Fruit fly (Drosophila melanogaster) whole organism, embryonic: ENCODE measurements around the gene da.

ENCODE experiments used
- CG10321 ChIP-seq: fragments of 200-800 bp; sonication (Bioruptor generic); IDR thresholded peaks from 2 replicates; pipeline ENCODE4 v1.3.6; 2022; ENCODE audit warnings: missing biosample characterization, missing genetic modification characterization
- CG11696 ChIP-seq: fragments of 200-800 bp; sonication (Bioruptor generic); IDR thresholded peaks from 2 replicates; pipeline ENCODE4 v1.3.6; 2022; ENCODE audit warnings: missing biosample characterization, missing genetic modification characterization
- CG12299 ChIP-seq: fragments of 200-800 bp; sonication (Bioruptor generic); optimal IDR thresholded peaks from 2 replicates; lab custom pipeline; 2018; ENCODE audit warnings: missing biosample characterization, mild to moderate bottlenecking, missing genetic modification characterization
- CG13424 ChIP-seq: fragments of 200-800 bp; sonication (Bioruptor generic); optimal IDR thresholded peaks from 2 replicates; lab custom pipeline; 2019; ENCODE audit warnings: missing biosample characterization, mild to moderate bottlenecking, missing genetic modification characterization, moderate library complexity
- CG15011 ChIP-seq: fragments of 200-800 bp; sonication (Bioruptor generic); optimal IDR thresholded peaks from 3 replicates; lab custom pipeline; 2018; ENCODE audit warnings: missing biosample characterization, mild to moderate bottlenecking, missing genetic modification characterization
- CG1603 ChIP-seq: fragments of 200-800 bp; sonication (Bioruptor generic); optimal IDR thresholded peaks from 2 replicates; lab custom pipeline; 2019; ENCODE audit warnings: missing biosample characterization, mild to moderate bottlenecking, missing genetic modification characterization, moderate library complexity
- CG17359 ChIP-seq: fragments of 200-800 bp; sonication (Bioruptor generic); optimal IDR thresholded peaks from 3 replicates; lab custom pipeline; 2018; ENCODE audit warnings: missing biosample characterization, mild to moderate bottlenecking, missing genetic modification characterization, moderate library complexity
- CG17385 ChIP-seq: fragments of 200-800 bp; sonication (Bioruptor generic); optimal IDR thresholded peaks from 3 replicates; lab custom pipeline; 2018; ENCODE audit warnings: missing biosample characterization, mild to moderate bottlenecking, missing genetic modification characterization
- CG1792 ChIP-seq: fragments of 200-800 bp; sonication (Bioruptor generic); optimal IDR thresholded peaks from 2 replicates; lab custom pipeline; 2016; ENCODE audit warnings: missing biosample characterization, missing genetic modification characterization
- CG2875 ChIP-seq: fragments of 200-800 bp; sonication (Bioruptor generic); optimal IDR thresholded peaks from 2 replicates; lab custom pipeline; 2017; ENCODE audit warnings: missing biosample characterization, mild to moderate bottlenecking, missing genetic modification characterization, missing genetic modification reagents
- CG30020 ChIP-seq: fragments of 200-800 bp; optimal IDR thresholded peaks from 2 replicates; lab custom pipeline; 2019; ENCODE audit warnings: missing biosample characterization, mild to moderate bottlenecking, missing genetic modification characterization, moderate library complexity
- CG30403 ChIP-seq: fragments of 200-800 bp; sonication (Bioruptor generic); optimal IDR thresholded peaks from 3 replicates; lab custom pipeline; 2016; ENCODE audit warnings: missing biosample characterization, missing genetic modification characterization
- CG30431 ChIP-seq: fragments of 200-800 bp; sonication (Bioruptor generic); optimal IDR thresholded peaks from 2 replicates; lab custom pipeline; 2017; ENCODE audit warnings: missing biosample characterization, missing genetic modification characterization
- CG31224 ChIP-seq: fragments of 200-800 bp; sonication (Bioruptor generic); IDR thresholded peaks from 2 replicates; pipeline ENCODE4 v1.3.6; 2022; ENCODE audit warnings: missing biosample characterization, missing genetic modification characterization
- CG3281 ChIP-seq: fragments of 200-800 bp; sonication (Bioruptor generic); optimal IDR thresholded peaks from 3 replicates; lab custom pipeline; 2017; ENCODE audit warnings: missing biosample characterization, mild to moderate bottlenecking, missing genetic modification characterization
- CG4360 ChIP-seq: fragments of 200-800 bp; sonication (Bioruptor generic); IDR thresholded peaks from 2 replicates; pipeline ENCODE4 v1.3.6; 2022; ENCODE audit warnings: missing biosample characterization, missing genetic modification characterization
- CG5953 ChIP-seq: fragments of 200-800 bp; sonication (Bioruptor generic); IDR thresholded peaks from 2 replicates; pipeline ENCODE4 v1.3.6; 2022; ENCODE audit warnings: missing biosample characterization, missing genetic modification characterization
- CG6175 ChIP-seq: fragments of 200-800 bp; sonication (Bioruptor generic); IDR thresholded peaks from 3 replicates; pipeline ENCODE4 v1.3.6; 2022; ENCODE audit warnings: missing biosample characterization, missing genetic modification characterization
- CG6854 ChIP-seq: fragments of 200-800 bp; sonication (Bioruptor generic); optimal IDR thresholded peaks from 3 replicates; lab custom pipeline; 2017; ENCODE audit warnings: missing biosample characterization, mild to moderate bottlenecking, missing genetic modification characterization
- CG7786 ChIP-seq: fragments of 200-800 bp; sonication (Bioruptor generic); optimal IDR thresholded peaks from 2 replicates; lab custom pipeline; 2016; ENCODE audit warnings: missing biosample characterization, missing genetic modification characterization
- CG7987 ChIP-seq: fragments of 200-800 bp; sonication (Bioruptor generic); optimal IDR thresholded peaks from 2 replicates; lab custom pipeline; 2018; ENCODE audit warnings: missing biosample characterization, mild to moderate bottlenecking, missing genetic modification characterization, moderate library complexity
- CG8924 ChIP-seq: fragments of 200-800 bp; optimal IDR thresholded peaks from 3 replicates; lab custom pipeline; 2019; ENCODE audit warnings: missing biosample characterization, mild to moderate bottlenecking, missing genetic modification characterization, moderate library complexity
- Chrac-16 ChIP-seq: fragments of 200-800 bp; sonication (Bioruptor generic); optimal IDR thresholded peaks from 3 replicates; lab custom pipeline; 2016; ENCODE audit warnings: missing biosample characterization, missing genetic modification characterization
- CrebB ChIP-seq: fragments of 200-800 bp; sonication (Bioruptor generic); optimal IDR thresholded peaks from 3 replicates; lab custom pipeline; 2018; ENCODE audit warnings: missing biosample characterization, mild to moderate bottlenecking, missing genetic modification characterization
- Dip2 ChIP-seq: fragments of 200-800 bp; sonication (Bioruptor generic); IDR thresholded peaks from 2 replicates; pipeline ENCODE4 v1.3.6; 2022; ENCODE audit warnings: missing biosample characterization, missing genetic modification characterization
- Ets65A ChIP-seq: fragments of 200-800 bp; sonication (Bioruptor generic); peaks from one replicate; lab custom pipeline; 2016; ENCODE audit warnings: missing biosample characterization, missing genetic modification characterization
- Fer3 ChIP-seq: fragments of 200-800 bp; sonication (Bioruptor generic); optimal IDR thresholded peaks from 2 replicates; lab custom pipeline; 2018; ENCODE audit warnings: missing biosample characterization, mild to moderate bottlenecking, missing genetic modification characterization, moderate library complexity
- HLH3B ChIP-seq: fragments of 200-800 bp; sonication (Bioruptor generic); IDR thresholded peaks from 2 replicates; pipeline ENCODE4 v1.3.6; 2022; ENCODE audit warnings: missing biosample characterization, missing genetic modification characterization
- Lpt ChIP-seq: fragments of >200 bp; optimal IDR thresholded peaks from 2 replicates; lab custom pipeline; 2018; ENCODE audit warnings: missing biosample characterization, missing genetic modification characterization
- Meics ChIP-seq: fragments of 200-800 bp; sonication (Bioruptor generic); optimal IDR thresholded peaks from 2 replicates; lab custom pipeline; 2017; ENCODE audit warnings: missing biosample characterization, mild to moderate bottlenecking, missing genetic modification characterization
- NK7.1 ChIP-seq: fragments of 200-800 bp; sonication (Bioruptor generic); optimal IDR thresholded peaks from 3 replicates; lab custom pipeline; 2016; ENCODE audit warnings: missing biosample characterization, missing genetic modification characterization
- NfI ChIP-seq: fragments of 200-800 bp; sonication (Bioruptor generic); optimal IDR thresholded peaks from 3 replicates; lab custom pipeline; 2018; ENCODE audit warnings: missing biosample characterization, mild to moderate bottlenecking, missing genetic modification characterization, moderate library complexity
- Pdp1 ChIP-seq, 2 experiments: fragments of 200-800 bp; sonication (Bioruptor generic); optimal IDR thresholded peaks; 3 replicates each; lab custom pipeline; 2016; ENCODE audit warnings: missing biosample characterization in 2 of 2, missing genetic modification characterization in 2 of 2, mild to moderate bottlenecking in 1 of 2, moderate library complexity in 1 of 2
- Xbp1 ChIP-seq: fragments of 200-800 bp; sonication (Bioruptor generic); optimal IDR thresholded peaks from 3 replicates; lab custom pipeline; 2016; ENCODE audit warnings: missing biosample characterization, mild to moderate bottlenecking, missing genetic modification characterization
- ara ChIP-seq: fragments of 200-800 bp; sonication (Bioruptor generic); IDR thresholded peaks from 2 replicates; pipeline ENCODE4 v1.3.6; 2022; ENCODE audit warnings: missing biosample characterization, missing genetic modification characterization
- bab2 ChIP-seq: fragments of 200-800 bp; sonication (Bioruptor generic); optimal IDR thresholded peaks from 2 replicates; lab custom pipeline; 2016; ENCODE audit warnings: missing biosample characterization, missing genetic modification characterization
- bigmax ChIP-seq: fragments of 200-800 bp; sonication (Bioruptor generic); optimal IDR thresholded peaks from 2 replicates; lab custom pipeline; 2018; ENCODE audit warnings: missing biosample characterization, mild to moderate bottlenecking, missing genetic modification characterization
- crol ChIP-seq: fragments of 200-800 bp; sonication (Bioruptor generic); IDR thresholded peaks from 2 replicates; pipeline ENCODE4 v1.3.6; 2022; ENCODE audit warnings: missing biosample characterization, missing genetic modification characterization
- dan ChIP-seq: fragments of 200-800 bp; sonication (Bioruptor generic); IDR thresholded peaks from 2 replicates; pipeline ENCODE4 v1.3.6; 2022; ENCODE audit warnings: missing biosample characterization, missing genetic modification characterization
- disco-r ChIP-seq: fragments of 200-800 bp; sonication (Bioruptor generic); optimal IDR thresholded peaks from 2 replicates; lab custom pipeline; 2016; ENCODE audit warnings: missing biosample characterization, missing genetic modification characterization
- gem ChIP-seq: fragments of 200-800 bp; sonication (Bioruptor generic); optimal IDR thresholded peaks from 2 replicates; lab custom pipeline; 2019; ENCODE audit warnings: missing biosample characterization, mild to moderate bottlenecking, missing genetic modification characterization, moderate library complexity
- jumu ChIP-seq: fragments of 200-800 bp; sonication (Bioruptor generic); optimal IDR thresholded peaks from 3 replicates; lab custom pipeline; 2016; ENCODE audit warnings: missing biosample characterization, missing genetic modification characterization
- lov ChIP-seq, 2 experiments: fragments of 200-800 bp in 1 of 2; fragments of >200 bp in 1 of 2; sonication (Bioruptor generic) in 1 of 2; IDR thresholded peaks in 1 of 2; optimal IDR thresholded peaks in 1 of 2; 2 replicates in 1 of 2; 3 replicates in 1 of 2; pipeline versions ENCODE4 v1.3.6 to Lab custom; 2017 to 2022; ENCODE audit warnings: missing biosample characterization in 1 of 2, missing genetic modification characterization in 1 of 2
- mirr ChIP-seq: fragments of 200-800 bp; sonication (Bioruptor generic); optimal IDR thresholded peaks from 3 replicates; lab custom pipeline; 2018; ENCODE audit warnings: missing biosample characterization, mild to moderate bottlenecking, missing genetic modification characterization
- nerfin-2 ChIP-seq: fragments of 200-800 bp; sonication (Bioruptor generic); IDR thresholded peaks from 2 replicates; pipeline ENCODE4 v1.3.6; 2022; ENCODE audit warnings: missing biosample characterization, missing genetic modification characterization; ENCODE audit not compliant: partially characterized antibody
- nom ChIP-seq: fragments of 200-800 bp; sonication (Bioruptor generic); optimal IDR thresholded peaks from 2 replicates; lab custom pipeline; 2017; ENCODE audit warnings: missing biosample characterization, missing genetic modification characterization, mild to moderate bottlenecking, moderate library complexity, missing genetic modification reagents
- pnt ChIP-seq: fragments of 200-800 bp; sonication (Bioruptor generic); optimal IDR thresholded peaks from 3 replicates; lab custom pipeline; 2016; ENCODE audit warnings: missing biosample characterization, missing genetic modification characterization
- pum ChIP-seq: fragments of 200-800 bp; sonication (Bioruptor generic); optimal IDR thresholded peaks from 2 replicates; lab custom pipeline; 2016; ENCODE audit warnings: missing biosample characterization, missing genetic modification characterization
- sens ChIP-seq: fragments of 200-800 bp; sonication (Bioruptor generic); peaks from one replicate; lab custom pipeline; 2016; ENCODE audit warnings: missing biosample characterization, missing genetic modification characterization
- zf30C ChIP-seq: fragments of 200-800 bp; sonication (Bioruptor generic); optimal IDR thresholded peaks from 3 replicates; lab custom pipeline; 2018; ENCODE audit warnings: missing biosample characterization, mild to moderate bottlenecking, missing genetic modification characterization
- zfh2 ChIP-seq: fragments of 200-800 bp; sonication (Bioruptor generic); optimal IDR thresholded peaks from 2 replicates; lab custom pipeline; 2016; ENCODE audit warnings: missing biosample characterization, missing genetic modification characterization

Gene da

DNA sequence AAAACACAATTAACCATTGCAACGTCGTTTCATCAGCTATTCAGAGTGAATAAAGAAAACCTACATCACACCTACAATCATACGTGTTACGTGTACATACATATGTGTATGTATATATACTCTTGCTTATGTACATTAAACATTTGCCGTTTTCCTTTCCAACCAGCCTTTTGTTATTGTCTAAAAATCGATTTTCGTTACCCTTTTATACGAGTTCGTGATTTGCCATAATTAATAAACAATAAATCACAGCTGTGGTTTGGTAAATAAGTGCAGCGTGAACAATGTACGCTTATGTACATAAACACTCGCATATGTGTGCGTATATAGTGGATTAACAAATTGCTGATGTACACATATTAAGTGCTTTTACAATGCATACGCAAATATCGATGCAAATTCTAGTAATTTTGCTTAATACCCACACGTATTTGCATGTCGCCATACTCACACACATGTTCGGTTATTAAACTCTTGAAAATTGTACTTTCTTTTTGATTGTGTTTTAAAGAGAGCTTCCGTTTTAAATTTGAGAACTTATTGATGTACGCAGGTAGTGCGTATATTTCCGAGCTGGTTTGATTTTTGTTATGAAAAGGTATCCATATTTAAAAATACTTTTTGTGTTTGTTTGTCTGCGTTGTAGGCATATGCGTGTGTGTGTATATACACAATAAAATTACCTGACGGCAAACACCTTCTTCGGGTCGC lies 9.1 kb downstream of the da start (continued):
- TF ChIP-seq CG17385 (GFP tag; lab: Kevin White, UChicago), result no peak
- TF ChIP-seq CG7786 (GFP tag; lab: Kevin White, UChicago), result no peak
- TF ChIP-seq CG15011 (GFP tag; lab: Kevin White, UChicago), result no peak
- peak; percentile 23 for TF ChIP-seq CG12299 (tag; lab: Kevin White, UChicago)
- no peak for TF ChIP-seq disco-r
- peak; percentile 13 for TF ChIP-seq mirr (GFP tag; lab: Kevin White, UChicago)
- TF ChIP-seq Chrac-16 (GFP tag; lab: Kevin White, UChicago), result no peak
- TF ChIP-seq bab2 (GFP tag; lab: Kevin White, UChicago), result no peak
- TF ChIP-seq pnt (GFP tag; lab: Kevin White, UChicago), result no peak
- no peak for TF ChIP-seq CG1792 (GFP tag; lab: Kevin White, UChicago)
- peak; percentile 59 for TF ChIP-seq CG30020 (tag; lab: Kevin White, UChicago)
- TF ChIP-seq Ets65A, result no peak
- no peak for TF ChIP-seq lov (optimal IDR thresholded peaks at IDR 0.05; lab: Kevin White, UChicago)
- TF ChIP-seq lov (GFP tag; IDR thresholded peaks at IDR 0.05; lab: Robert Waterston, UW), result no peak
- no peak for TF ChIP-seq NK7.1 (GFP tag; lab: Kevin White, UChicago)
- TF ChIP-seq sens (GFP tag; lab: Kevin White, UChicago), result peak; percentile 80
- TF ChIP-seq bigmax (GFP tag; lab: Kevin White, UChicago), result no peak
- TF ChIP-seq Fer3, result no peak
- TF ChIP-seq CrebB (tag; lab: Kevin White, UChicago), result no peak
- no peak for TF ChIP-seq CG11696
- TF ChIP-seq NfI (GFP tag; lab: Kevin White, UChicago), result no peak
- no peak for TF ChIP-seq ara
- no peak for TF ChIP-seq CG10321 (GFP tag; lab: Robert Waterston, UW)
- TF ChIP-seq Pdp1 (GFP tag; optimal IDR thresholded peaks at IDR 0.05; lab: Kevin White, UChicago), result peak in 1 of 2 experiments; percentile 74
- TF ChIP-seq CG3281 (GFP tag; lab: Kevin White, UChicago), result peak; percentile 5
- TF ChIP-seq Lpt (GFP tag; lab: Kevin White, UChicago), result no peak
- no peak for TF ChIP-seq pum (GFP tag; lab: Kevin White, UChicago)
- TF ChIP-seq CG30403, result no peak
- no peak for TF ChIP-seq CG4360 (GFP tag; lab: Robert Waterston, UW)
- peak; percentile 12 for TF ChIP-seq CG8924 (tag; lab: Kevin White, UChicago)
- TF ChIP-seq dan (GFP tag; lab: Robert Waterston, UW), result no peak
- TF ChIP-seq HLH3B, result no peak
- no peak for TF ChIP-seq gem (tag; lab: Kevin White, UChicago)
- TF ChIP-seq CG6854 (GFP tag; lab: Kevin White, UChicago), result no peak
- no peak for TF ChIP-seq zfh2
- no peak for TF ChIP-seq Meics (GFP tag; lab: Kevin White, UChicago)
- no peak for TF ChIP-seq CG30431 (GFP tag; lab: Kevin White, UChicago)
- no peak for TF ChIP-seq CG5953 (GFP tag; lab: Robert Waterston, UW)
- TF ChIP-seq CG1603, result no peak
- TF ChIP-seq CG17359 (tag; lab: Kevin White, UChicago), result no peak
- TF ChIP-seq nom (GFP tag; lab: Kevin White, UChicago), result peak; percentile 36
- no peak for TF ChIP-seq Dip2 (GFP tag; lab: Robert Waterston, UW)
- TF ChIP-seq zf30C (GFP tag; lab: Kevin White, UChicago), result no peak
- no peak for TF ChIP-seq CG6175 (GFP tag; lab: Robert Waterston, UW)
- TF ChIP-seq CG2875, result no peak
- TF ChIP-seq jumu (GFP tag; lab: Kevin White, UChicago), result no peak
- no peak for TF ChIP-seq Xbp1 (GFP tag; lab: Kevin White, UChicago)
- TF ChIP-seq CG7987 (GFP tag; lab: Kevin White, UChicago), result peak; percentile 61
- no peak for TF ChIP-seq CG13424 (tag; lab: Kevin White, UChicago)
- no peak for TF ChIP-seq crol (GFP tag; lab: Robert Waterston, UW)
- no peak for TF ChIP-seq CG31224 (GFP tag; lab: Robert Waterston, UW)
- TF ChIP-seq nerfin-2 (GFP tag; lab: Robert Waterston, UW), result no peak
